Worm (Caenorhabditis elegans) whole organism, L2 larva: Measurements from ENCODE around the gene C10F3.7.

Experiments
- C34F6.9 ChIP-seq: fragments of 150-350 bp; optimal IDR thresholded peaks from 2 replicates; lab custom pipeline; 2014; ENCODE audit warnings: missing biosample characterization, missing genetic modification characterization
- F13H6.1 ChIP-seq: sonication (generic microtip); optimal IDR thresholded peaks from 2 replicates; lab custom pipeline; 2016; ENCODE audit warnings: missing genetic modification characterization, missing compliant biosample characterization
- R02D3.7 ChIP-seq: fragments of 150-350 bp; optimal IDR thresholded peaks from 2 replicates; lab custom pipeline; 2014; ENCODE audit warnings: missing biosample characterization, missing genetic modification characterization
- Y55F3AM.14 ChIP-seq: fragments of 200-800 bp; sonication (Bioruptor generic); optimal IDR thresholded peaks from 2 replicates; lab custom pipeline; 2018; ENCODE audit warnings: mild to moderate bottlenecking, missing genetic modification characterization, missing compliant biosample characterization
- ama-1 ChIP-seq: fragments of 150-350 bp; optimal IDR thresholded peaks from 2 replicates; lab custom pipeline; 2018; ENCODE audit warnings: inconsistent platforms
- ceh-16 ChIP-seq: fragments of 150-350 bp; optimal IDR thresholded peaks from 2 replicates; lab custom pipeline; 2014; ENCODE audit warnings: missing biosample characterization, missing genetic modification characterization
- ceh-82 ChIP-seq: fragments of 150-350 bp; optimal IDR thresholded peaks from 2 replicates; lab custom pipeline; 2014; ENCODE audit warnings: missing biosample characterization, missing genetic modification characterization
- crh-2 ChIP-seq: sonication (generic microtip); optimal IDR thresholded peaks from 2 replicates; lab custom pipeline; 2017; ENCODE audit warnings: missing biosample characterization, missing genetic modification characterization
- dmd-4 ChIP-seq: sonication (generic microtip); optimal IDR thresholded peaks from 2 replicates; lab custom pipeline; 2017; ENCODE audit warnings: missing biosample characterization, missing genetic modification characterization
- egl-27 ChIP-seq: sonication (generic microtip); optimal IDR thresholded peaks from 3 replicates; lab custom pipeline; 2017; ENCODE audit warnings: missing biosample characterization, missing genetic modification reagents, missing genetic modification characterization
- elt-1 ChIP-seq: fragments of 150-350 bp; optimal IDR thresholded peaks from 2 replicates; lab custom pipeline; 2014; ENCODE audit warnings: missing biosample characterization, missing genetic modification characterization
- elt-3 ChIP-seq: sonication (generic microtip); optimal IDR thresholded peaks from 2 replicates; lab custom pipeline; 2017; ENCODE audit warnings: missing biosample characterization, missing genetic modification characterization
- fos-1 ChIP-seq: fragments of 150-350 bp; optimal IDR thresholded peaks from 2 replicates; lab custom pipeline; 2014; ENCODE audit warnings: missing biosample characterization, missing genetic modification characterization
- gmeb-1 ChIP-seq: fragments of 150-350 bp; optimal IDR thresholded peaks from 2 replicates; lab custom pipeline; 2014; ENCODE audit warnings: missing biosample characterization, missing genetic modification characterization
- lsy-2 ChIP-seq, 2 experiments: fragments of 150-350 bp in 1 of 2; sonication (generic microtip) in 1 of 2; optimal IDR thresholded peaks; 2 replicates each; lab custom pipeline; 2014 to 2017; ENCODE audit warnings: missing biosample characterization in 2 of 2, missing genetic modification characterization in 2 of 2
- mab-5 ChIP-seq: fragments of 150-350 bp; optimal IDR thresholded peaks from 2 replicates; lab custom pipeline; 2014; ENCODE audit warnings: missing biosample characterization, missing genetic modification characterization
- mdl-1 ChIP-seq, 2 experiments: fragments of 150-350 bp in 1 of 2; sonication (generic microtip) in 1 of 2; optimal IDR thresholded peaks; 2 replicates each; lab custom pipeline; 2017; ENCODE audit warnings: missing biosample characterization in 2 of 2, missing genetic modification characterization in 2 of 2
- nhr-10 ChIP-seq: sonication (generic microtip); optimal IDR thresholded peaks from 2 replicates; lab custom pipeline; 2017; ENCODE audit warnings: missing biosample characterization, missing genetic modification characterization
- nhr-11 ChIP-seq: fragments of 150-350 bp; optimal IDR thresholded peaks from 2 replicates; lab custom pipeline; 2014; ENCODE audit warnings: missing biosample characterization, missing genetic modification characterization
- nhr-12 ChIP-seq: fragments of 150-350 bp; optimal IDR thresholded peaks from 2 replicates; lab custom pipeline; 2014; ENCODE audit warnings: missing biosample characterization, missing genetic modification characterization
- nhr-129 ChIP-seq: fragments of 150-350 bp; optimal IDR thresholded peaks from 2 replicates; lab custom pipeline; 2014; ENCODE audit warnings: missing biosample characterization, missing genetic modification characterization
- nhr-23 ChIP-seq: fragments of 150-350 bp; optimal IDR thresholded peaks from 2 replicates; lab custom pipeline; 2014; ENCODE audit warnings: missing biosample characterization, missing genetic modification reagents, missing genetic modification characterization
- nhr-237 ChIP-seq: fragments of 150-350 bp; optimal IDR thresholded peaks from 2 replicates; lab custom pipeline; 2014; ENCODE audit warnings: missing biosample characterization, missing genetic modification characterization
- nhr-6 ChIP-seq: fragments of 150-350 bp; optimal IDR thresholded peaks from 2 replicates; lab custom pipeline; 2014; ENCODE audit warnings: missing biosample characterization, missing genetic modification characterization
- nhr-77 ChIP-seq: fragments of 150-350 bp; optimal IDR thresholded peaks from 2 replicates; lab custom pipeline; 2014; ENCODE audit warnings: missing biosample characterization, missing genetic modification characterization
- peb-1 ChIP-seq: fragments of 150-350 bp; optimal IDR thresholded peaks from 2 replicates; lab custom pipeline; 2014; ENCODE audit warnings: missing biosample characterization, missing genetic modification characterization
- sem-4 ChIP-seq: fragments of 150-350 bp; optimal IDR thresholded peaks from 2 replicates; lab custom pipeline; 2014; ENCODE audit warnings: missing biosample characterization, missing genetic modification reagents, missing genetic modification characterization
- sma-3 ChIP-seq: sonication (generic microtip); optimal IDR thresholded peaks from 2 replicates; lab custom pipeline; 2016; ENCODE audit warnings: missing genetic modification reagents, missing genetic modification characterization, missing compliant biosample characterization
- sma-9 ChIP-seq, 2 experiments: fragments of 150-350 bp in 1 of 2; sonication (generic microtip) in 1 of 2; optimal IDR thresholded peaks; 2 replicates each; lab custom pipeline; 2014 to 2016; ENCODE audit warnings: missing genetic modification characterization in 2 of 2, mild to moderate bottlenecking in 1 of 2, missing biosample characterization in 1 of 2, missing compliant biosample characterization in 1 of 2, missing genetic modification reagents in 1 of 2, moderate library complexity in 1 of 2
- unc-62 ChIP-seq: fragments of 150-350 bp; optimal IDR thresholded peaks from 2 replicates; lab custom pipeline; 2014; ENCODE audit warnings: missing biosample characterization, missing genetic modification reagents, missing genetic modification characterization
- ztf-11 ChIP-seq: sonication (generic microtip); optimal IDR thresholded peaks from 2 replicates; lab custom pipeline; 2017; ENCODE audit warnings: missing biosample characterization, missing genetic modification characterization

Gene C10F3.7

ce11 chrV:5991490-5992069, 4.9 kb upstream of the C10F3.7 start (continued):
- TF ChIP-seq nhr-77 (tag; lab: Kevin White, UChicago) (no peak), nhr-10 (tag; lab: Kevin White, UChicago) (no peak), Y55F3AM.14 (GFP tag; lab: Kevin White, UChicago) (no peak), crh-2 (tag; lab: Kevin White, UChicago) (peak; percentile 94), unc-62 (GFP tag; lab: Kevin White, UChicago) (no peak), mab-5 (tag; lab: Kevin White, UChicago) (peak; percentile 44)

ce11 chrV:5990383-5990782, 3.7 kb upstream of the C10F3.7 start, which contains the start of gene fut-8:
Gene fut-8 (minus strand): TSS chrV:5990483.
- TF ChIP-seq fos-1 (tag; lab: Kevin White, UChicago) (no peak), nhr-77 (tag; lab: Kevin White, UChicago) (no peak), egl-27 (tag; lab: Kevin White, UChicago) (no peak), nhr-6 (tag; lab: Kevin White, UChicago) (no peak), ama-1 (lab: Kevin White, UChicago) (no peak), R02D3.7 (no peak), sma-9 (GFP tag; optimal IDR thresholded peaks at IDR 0.05; lab: Kevin White, UChicago) (no peak), sma-9 (tag; optimal IDR thresholded peaks at IDR 0.05; lab: Kevin White, UChicago) (no peak), nhr-237 (tag; lab: Kevin White, UChicago) (no peak), sma-3 (GFP tag; lab: Kevin White, UChicago) (no peak), C34F6.9 (tag; lab: Kevin White, UChicago) (no peak), dmd-4 (tag; lab: Kevin White, UChicago) (no peak), mdl-1 (tag; optimal IDR thresholded peaks at IDR 0.05; lab: Kevin White, UChicago) (no peak), crh-2 (tag; lab: Kevin White, UChicago) (no peak)

- TF ChIP-seq nhr-12 (tag; lab: Kevin White, UChicago) (no peak), elt-3 (tag; lab: Kevin White, UChicago) (no peak), sma-9 (GFP tag; optimal IDR thresholded peaks at IDR 0.05; lab: Kevin White, UChicago) (no peak), sma-9 (tag; optimal IDR thresholded peaks at IDR 0.05; lab: Kevin White, UChicago) (no peak), ceh-82 (tag; lab: Kevin White, UChicago) (no peak), nhr-129 (tag; lab: Kevin White, UChicago) (no peak), nhr-6 (tag; lab: Kevin White, UChicago) (no peak), gmeb-1 (no peak)
Measured at ce11 chrV:5984244-5984643, 2.4 kb downstream of the C10F3.7 start.

ce11 chrV:5983380-5983779, 3.3 kb downstream of the C10F3.7 start, which contains the start of gene dhs-16:
Gene dhs-16 (plus strand): TSS chrV:5983745.
- TF ChIP-seq Y55F3AM.14 (GFP tag; lab: Kevin White, UChicago) = no peak
- TF ChIP-seq ceh-82 (tag; lab: Kevin White, UChicago) = no peak
- no peak for TF ChIP-seq F13H6.1 (tag; lab: Kevin White, UChicago)
- no peak for TF ChIP-seq nhr-237 (tag; lab: Kevin White, UChicago)
- TF ChIP-seq nhr-129 (tag; lab: Kevin White, UChicago) = no peak
- TF ChIP-seq nhr-23 (tag; lab: Kevin White, UChicago) = no peak
- no peak for TF ChIP-seq mdl-1 (tag; optimal IDR thresholded peaks at IDR 0.05; lab: Kevin White, UChicago)
- TF ChIP-seq gmeb-1 = no peak
- no peak for TF ChIP-seq ztf-11 (tag; lab: Kevin White, UChicago)
- no peak for TF ChIP-seq nhr-12 (tag; lab: Kevin White, UChicago)
- TF ChIP-seq nhr-77 (tag; lab: Kevin White, UChicago) = no peak
- TF ChIP-seq sma-9 (GFP tag; optimal IDR thresholded peaks at IDR 0.05; lab: Kevin White, UChicago) = no peak
- TF ChIP-seq sma-9 (tag; optimal IDR thresholded peaks at IDR 0.05; lab: Kevin White, UChicago) = no peak
- TF ChIP-seq elt-1 (tag; lab: Kevin White, UChicago) = no peak
- no peak for TF ChIP-seq nhr-11 (tag; lab: Kevin White, UChicago)
- no peak for TF ChIP-seq ceh-16 (tag; lab: Kevin White, UChicago)
- TF ChIP-seq crh-2 (tag; lab: Kevin White, UChicago) = no peak
- TF ChIP-seq elt-3 (tag; lab: Kevin White, UChicago) = no peak
- TF ChIP-seq sma-3 (GFP tag; lab: Kevin White, UChicago) = no peak

- no peak for TF ChIP-seq peb-1 (tag; lab: Kevin White, UChicago)
- TF ChIP-seq dmd-4 (tag; lab: Kevin White, UChicago) = no peak
- TF ChIP-seq gmeb-1 = no peak
- TF ChIP-seq nhr-237 (tag; lab: Kevin White, UChicago) = no peak
- no peak for TF ChIP-seq nhr-11 (tag; lab: Kevin White, UChicago)
- no peak for TF ChIP-seq nhr-23 (tag; lab: Kevin White, UChicago)
- TF ChIP-seq fos-1 (tag; lab: Kevin White, UChicago) = no peak
- no peak for TF ChIP-seq lsy-2 (tag; optimal IDR thresholded peaks at IDR 0.05; lab: Kevin White, UChicago)
- TF ChIP-seq sem-4 = no peak
Measured at ce11 chrV:5982722-5983121, 3.9 kb downstream of the C10F3.7 start.
